Fruit fly (Drosophila melanogaster) whole organism, embryonic: ENCODE measurements around the gene Hacd1.

Source experiments
- Abd-B ChIP-seq: fragments of 200-800 bp; sonication (Bioruptor generic); optimal IDR thresholded peaks from 2 replicates; lab custom pipeline; 2018; ENCODE audit warnings: missing biosample characterization, mild to moderate bottlenecking, missing genetic modification characterization, moderate library complexity
- caup ChIP-seq: fragments of 200-800 bp; sonication (Bioruptor generic); optimal IDR thresholded peaks from 3 replicates; lab custom pipeline; 2017; ENCODE audit warnings: missing biosample characterization, mild to moderate bottlenecking, missing genetic modification characterization, moderate library complexity; ENCODE audit not compliant: severe bottlenecking

DNA sequence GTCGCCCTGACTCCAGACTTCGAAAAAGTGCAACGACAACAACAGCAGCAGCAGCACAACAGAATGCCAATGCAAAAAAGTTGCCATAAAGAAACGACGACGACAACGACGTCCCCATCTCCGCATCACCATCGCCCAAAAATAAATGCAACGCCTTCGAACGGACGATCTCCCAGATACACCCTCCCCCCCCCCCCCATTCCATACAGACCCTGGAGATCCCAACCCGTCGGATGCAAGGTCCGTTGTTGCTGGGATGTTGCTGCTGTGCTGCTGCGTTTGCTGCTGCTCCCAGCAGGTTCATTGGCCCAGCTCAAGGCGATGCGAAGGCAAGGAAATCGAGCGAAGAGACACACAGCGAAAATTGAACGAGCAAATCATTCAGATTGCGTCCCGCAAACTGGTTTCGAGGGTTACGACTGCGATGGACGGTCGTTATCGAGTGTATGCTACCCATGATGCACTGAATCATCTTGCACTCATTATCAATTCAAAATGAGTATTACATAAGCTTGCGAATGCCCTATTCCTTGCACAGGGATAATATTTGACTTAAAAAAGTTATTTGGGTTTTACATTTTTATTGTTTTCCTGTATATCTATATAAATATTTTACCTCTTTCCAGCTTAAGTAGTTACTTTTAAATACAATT is 11.8 kb upstream of the Hacd1 start:
- TF ChIP-seq caup (no peak), Abd-B (GFP tag; lab: Kevin White, UChicago) (no peak)
